Fruit fly (Drosophila melanogaster): Measurements from ENCODE around the gene Set8.
A peak's percentile ranks its signal among the peaks of the same experiment; 100 is the strongest.

The Set8 gene

dm6 chr3R:14326250-14327112, 10.6 kb downstream of the Set8 start, which contains the start of the genes Afti and ATPsynE (continued):
- peak; percentile 63 for TF ChIP-seq chn (GFP tag; optimal IDR thresholded peaks at IDR 0.05)
- TF ChIP-seq row (GFP tag; IDR thresholded peaks at IDR 0.05) = peak; percentile 76
- TF ChIP-seq CG2202 (tag; optimal IDR thresholded peaks at IDR 0.05) = peak; percentile 9
- TF ChIP-seq Lhr (GFP tag; optimal IDR thresholded peaks at IDR 0.05) = peak; percentile 61
- peak; percentile 64 for TF ChIP-seq CG13894 (tag; optimal IDR thresholded peaks at IDR 0.05)
- TF ChIP-seq CG7987 (GFP tag; optimal IDR thresholded peaks at IDR 0.05) = peak; percentile 40
- TF ChIP-seq CG17829 (tag; optimal IDR thresholded peaks at IDR 0.05) = peak; percentile 73
- TF ChIP-seq jumu (GFP tag; optimal IDR thresholded peaks at IDR 0.05) = peak; percentile 72
- no peak for TF ChIP-seq Eip74EF (GFP tag; optimal IDR thresholded peaks at IDR 0.05)
- no peak for TF ChIP-seq cad (GFP tag; optimal IDR thresholded peaks at IDR 0.05)
- TF ChIP-seq CG11695 (GFP tag; IDR thresholded peaks at IDR 0.05) = 0 out of 3 replicates have a peak, but pooled peaks have one; percentile 50
- TF ChIP-seq NC2β (GFP tag; optimal IDR thresholded peaks at IDR 0.05) = peak; percentile 38
- peak; percentile 59; the same call in 1 of the 3 replicates for TF ChIP-seq B-H1 (GFP tag; IDR thresholded peaks at IDR 0.05)
- TF ChIP-seq peb (GFP tag; IDR thresholded peaks at IDR 0.05) = no peak
- no peak for TF ChIP-seq h (optimal IDR thresholded peaks at IDR 0.05)
- TF ChIP-seq Camta (GFP tag; optimal IDR thresholded peaks at IDR 0.05) = no peak
- no peak for TF ChIP-seq prd (optimal IDR thresholded peaks at IDR 0.05)
- TF ChIP-seq prd (GFP tag; IDR thresholded peaks at IDR 0.05) = peak; percentile 75; the same call in 2 of the 3 replicates
- peak; percentile 72 for TF ChIP-seq CG14441 (GFP tag; IDR thresholded peaks at IDR 0.05)
- peak; percentile 74 for TF ChIP-seq CG12391 (tag; optimal IDR thresholded peaks at IDR 0.05)
- TF ChIP-seq CG13775 (GFP tag; optimal IDR thresholded peaks at IDR 0.05) = peak; percentile 67
- peak; percentile 46 for TF ChIP-seq mirr (GFP tag; optimal IDR thresholded peaks at IDR 0.05)
- TF ChIP-seq wor (GFP tag; IDR thresholded peaks at IDR 0.05) = peak; percentile 54
- TF ChIP-seq br (optimal IDR thresholded peaks at IDR 0.05) = no peak
- no peak for TF ChIP-seq CG10321 (GFP tag; IDR thresholded peaks at IDR 0.05)
- peak; percentile 75 for TF ChIP-seq pnt (GFP tag; optimal IDR thresholded peaks at IDR 0.05)
- no peak for TF ChIP-seq Dfd (GFP tag; optimal IDR thresholded peaks at IDR 0.05)
- TF ChIP-seq CG11456 (GFP tag; IDR thresholded peaks at IDR 0.05) = peak; percentile 86
- no peak for TF ChIP-seq CG10959 (GFP tag; IDR thresholded peaks at IDR 0.05)
- TF ChIP-seq sr (GFP tag; IDR thresholded peaks at IDR 0.05) = no peak
- TF ChIP-seq CG15073 (GFP tag; optimal IDR thresholded peaks at IDR 0.05) = no peak
- no peak for TF ChIP-seq kah (GFP tag; optimal IDR thresholded peaks at IDR 0.05)
- 0 out of 2 replicates have a peak, but pooled peaks have one; percentile 11 for TF ChIP-seq Oaz (GFP tag; IDR thresholded peaks at IDR 0.05)

dm6 chr3R:14327113-14327466, 11.3 kb downstream of the Set8 start:
- TF ChIP-seq chinmo (GFP tag; IDR thresholded peaks at IDR 0.05; ENCODE audit: partially characterized antibody) = 0 out of 4 replicates have a peak, but pooled peaks have one; percentile 50
- TF ChIP-seq ro (GFP tag; IDR thresholded peaks at IDR 0.05) = no peak
- 0 out of 3 replicates have a peak, but pooled peaks have one; percentile 0 for TF ChIP-seq croc (GFP tag; conservative IDR thresholded peaks at IDR 0.05)
- peak in 1 of 2 experiments; percentile 94 for TF ChIP-seq Pdp1 (GFP tag; optimal IDR thresholded peaks at IDR 0.05)
- 0 out of 2 replicates have a peak, but pooled peaks have one; percentile 4 for TF ChIP-seq CG2129 (GFP tag; IDR thresholded peaks at IDR 0.05; ENCODE audit: partially characterized antibody)
- TF ChIP-seq CG17385 (GFP tag; optimal IDR thresholded peaks at IDR 0.05) = no peak
- no peak for TF ChIP-seq Ets65A (GFP tag)
- no peak for TF ChIP-seq NC2α (GFP tag; optimal IDR thresholded peaks at IDR 0.05)
- TF ChIP-seq tna (GFP tag; IDR thresholded peaks at IDR 0.05; ENCODE audit: partially characterized antibody) = peak; percentile 49; the same call in 1 of the 2 replicates
- TF ChIP-seq Bteb2 (GFP tag; optimal IDR thresholded peaks at IDR 0.05) = no peak
- peak; percentile 17 for TF ChIP-seq YL-1 (GFP tag; optimal IDR thresholded peaks at IDR 0.05)
- peak; percentile 59 for TF ChIP-seq MESR4 (GFP tag; optimal IDR thresholded peaks at IDR 0.05)
- 0 out of 3 replicates have a peak, but pooled peaks have one; percentile 1 for TF ChIP-seq so (GFP tag; IDR thresholded peaks at IDR 0.05)

All from whole organism, embryonic.